Worm (Caenorhabditis elegans): ENCODE measurements around the gene F46B6.4.

F46B6.4 gene

DNA sequence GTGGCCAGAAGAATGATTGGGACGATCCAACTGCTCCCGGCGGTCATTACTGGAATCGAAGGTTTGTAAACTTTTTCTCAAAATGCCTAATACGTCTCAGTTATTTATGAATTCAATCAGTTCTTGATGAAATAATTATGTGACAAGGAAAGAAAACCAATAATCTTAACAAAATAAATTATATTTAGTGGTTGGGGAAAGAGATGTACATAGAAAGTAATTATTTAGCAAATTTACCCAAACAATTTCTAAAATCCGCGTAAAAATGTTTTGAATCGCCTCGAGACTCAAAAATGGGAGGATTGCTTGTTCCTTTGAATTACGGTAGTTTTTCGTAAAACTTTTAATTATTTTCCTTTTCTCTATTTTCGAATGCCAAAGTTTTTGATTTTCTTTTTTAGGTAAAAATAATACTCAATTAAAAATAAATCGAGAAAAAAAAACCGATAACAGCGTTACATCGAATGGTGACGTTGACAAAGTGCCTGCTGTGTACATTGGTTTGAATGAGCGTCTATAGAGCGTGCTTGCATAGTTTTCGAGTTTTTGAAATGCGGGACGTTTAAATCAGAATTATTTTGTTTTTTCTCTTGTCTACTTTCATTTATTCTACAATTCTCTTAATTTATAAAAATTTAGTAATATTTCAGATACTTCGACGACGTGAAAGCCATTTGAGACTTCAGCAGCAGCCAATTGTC, 49.7 kb downstream of the F46B6.4 start, which contains the start of the genes aagr-3 and drap-1 (continued):
- TF ChIP-seq lin-35 (GFP tag; optimal IDR thresholded peaks at IDR 0.05) (no peak), nhr-80 (tag; optimal IDR thresholded peaks at IDR 0.05) (peak; percentile 66), egrh-3 (GFP tag; IDR thresholded peaks at IDR 0.05) (no peak), dox-1 (GFP tag; IDR thresholded peaks at IDR 0.05) (peak; percentile 14; the same call in 1 of the 2 replicates), lsy-27 (tag; optimal IDR thresholded peaks at IDR 0.05; ENCODE audit: borderline replicate concordance, insufficient read depth) (no peak), Y95B8A.8 (GFP tag; IDR thresholded peaks at IDR 0.05) (no peak), B0261.1 (tag; optimal IDR thresholded peaks at IDR 0.05) (no peak), lin-40 (tag; optimal IDR thresholded peaks at IDR 0.05) (peak; percentile 11), unc-62 (GFP tag; optimal IDR thresholded peaks at IDR 0.05) (no peak), mel-28 (tag; optimal IDR thresholded peaks at IDR 0.05; ENCODE audit: borderline replicate concordance) (no peak), ztf-22 (GFP tag; optimal IDR thresholded peaks at IDR 0.05) (no peak), nhr-90 (tag; optimal IDR thresholded peaks at IDR 0.05) (no peak), ceh-91 (GFP tag; IDR thresholded peaks at IDR 0.05) (0 out of 2 replicates have a peak, but pooled peaks have one; percentile 27), C17E4.6 (GFP tag; IDR thresholded peaks at IDR 0.05) (no peak), pha-4 (tag; optimal IDR thresholded peaks at IDR 0.05) (no peak), lin-54 (GFP tag; optimal IDR thresholded peaks at IDR 0.05) (peak; percentile 42), mxl-1 (tag; optimal IDR thresholded peaks at IDR 0.05) (no peak), tbx-9 (tag; optimal IDR thresholded peaks at IDR 0.05; ENCODE audit: borderline replicate concordance) (no peak), Y67H2A.10 (GFP tag; conservative IDR thresholded peaks at IDR 0.05) (no peak), chd-7 (tag; optimal IDR thresholded peaks at IDR 0.05) (no peak), xnd-1 (tag; optimal IDR thresholded peaks at IDR 0.05) (no peak), F23B12.7 (tag; optimal IDR thresholded peaks at IDR 0.05; ENCODE audit: insufficient read depth) (no peak), F49E8.2 (tag; optimal IDR thresholded peaks at IDR 0.05; ENCODE audit: insufficient read depth) (no peak), F33H1.4 (GFP tag; IDR thresholded peaks at IDR 0.05) (peak; percentile 50; the same call in 1 of the 2 replicates), bed-1 (GFP tag; IDR thresholded peaks at IDR 0.05) (no peak), hlh-12 (tag; optimal IDR thresholded peaks at IDR 0.05) (no peak), tlf-1 (GFP tag; optimal IDR thresholded peaks at IDR 0.05) (no peak), fkh-3 (tag; optimal IDR thresholded peaks at IDR 0.05) (no peak), hmg-1.2 (GFP tag; IDR thresholded peaks at IDR 0.05) (no peak), ztf-28 (GFP tag; IDR thresholded peaks at IDR 0.05) (no peak), sea-2 (GFP tag; IDR thresholded peaks at IDR 0.05) (no peak), egl-44 (GFP tag; IDR thresholded peaks at IDR 0.05) (no peak), snpc-3.4 (tag; optimal IDR thresholded peaks at IDR 0.05) (peak; percentile 54), attf-5 (GFP tag; optimal IDR thresholded peaks at IDR 0.05) (peak; percentile 61), ama-1 (optimal IDR thresholded peaks at IDR 0.05) (no peak), ama-1 (GFP tag; optimal IDR thresholded peaks at IDR 0.05) (no peak), lsl-1 (GFP tag; optimal IDR thresholded peaks at IDR 0.05) (peak; percentile 60), gei-17 (GFP tag; optimal IDR thresholded peaks at IDR 0.05) (no peak), Y79H2A.3 (GFP tag; conservative IDR thresholded peaks at IDR 0.05) (no peak), zim-3 (tag; optimal IDR thresholded peaks at IDR 0.05) (no peak), F37B4.10 (GFP tag; IDR thresholded peaks at IDR 0.05) (no peak), ztf-6 (GFP tag; IDR thresholded peaks at IDR 0.05) (no peak), somi-1 (GFP tag; optimal IDR thresholded peaks at IDR 0.05) (no peak), zfh-2 (GFP tag; conservative IDR thresholded peaks at IDR 0.05) (no peak), cebp-2 (GFP tag; IDR thresholded peaks at IDR 0.05) (no peak), bed-2 (GFP tag; IDR thresholded peaks at IDR 0.05) (no peak), F10E7.11 (tag; optimal IDR thresholded peaks at IDR 0.05) (no peak), attf-6 (GFP tag; IDR thresholded peaks at IDR 0.05) (no peak)
